Worm (Caenorhabditis elegans) whole organism, L1 larva: ENCODE results near the gene his-42.

ENCODE experiments used
- F16B12.6 ChIP-seq: fragments of 150-350 bp; optimal IDR thresholded peaks from 2 replicates; lab custom pipeline; 2014; ENCODE audit warnings: missing biosample characterization, missing genetic modification characterization
- alr-1 ChIP-seq: fragments of 200-800 bp; sonication (Bioruptor generic); optimal IDR thresholded peaks from 2 replicates; lab custom pipeline; 2018; ENCODE audit warnings: borderline replicate concordance, mild to moderate bottlenecking, missing genetic modification characterization, missing compliant biosample characterization
- ceh-82 ChIP-seq, 3 experiments: fragments of 150-350 bp in 1 of 3; sonication (generic microtip) in 2 of 3; optimal IDR thresholded peaks; 2 replicates each; lab custom pipeline; 2014 to 2017; ENCODE audit warnings: missing biosample characterization in 3 of 3, missing genetic modification characterization in 3 of 3
- efl-1 ChIP-seq, 4 experiments: fragments of 150-350 bp; optimal IDR thresholded peaks in 3 of 4; peaks in 1 of 4; 1 replicate in 1 of 4; 2 replicates in 3 of 4; lab custom pipeline; 2014; ENCODE audit warnings: missing biosample characterization in 2 of 4, missing genetic modification characterization in 2 of 4, missing genetic modification reagents in 2 of 4
- elt-2 ChIP-seq: sonication (generic microtip); optimal IDR thresholded peaks from 2 replicates; lab custom pipeline; 2016; ENCODE audit warnings: missing genetic modification characterization, mild to moderate bottlenecking, inconsistent platforms, missing compliant biosample characterization, missing genetic modification reagents
- elt-3 ChIP-seq, 6 experiments: fragments of 150-350 bp in 1 of 6; sonication (generic microtip); optimal IDR thresholded peaks; 2 replicates each; lab custom pipeline; 2017 to 2018; ENCODE audit warnings: missing biosample characterization in 6 of 6, missing genetic modification characterization in 6 of 6, inconsistent platforms in 1 of 6
- ets-5 ChIP-seq: fragments of 200-800 bp; sonication (Bioruptor generic); IDR thresholded peaks from 2 replicates; pipeline ENCODE4 v1.3.6; 2022; ENCODE audit warnings: missing genetic modification characterization, missing compliant biosample characterization
- fkh-10 ChIP-seq: sonication (generic microtip); optimal IDR thresholded peaks from 2 replicates; lab custom pipeline; 2017; ENCODE audit warnings: missing biosample characterization, missing genetic modification reagents, missing genetic modification characterization
- fkh-8 ChIP-seq: sonication (generic microtip); optimal IDR thresholded peaks from 2 replicates; lab custom pipeline; 2016; ENCODE audit warnings: mild to moderate bottlenecking, missing genetic modification characterization, missing compliant biosample characterization
- hlh-4 ChIP-seq: sonication (generic microtip); optimal IDR thresholded peaks from 2 replicates; lab custom pipeline; 2016; ENCODE audit warnings: mild to moderate bottlenecking, missing genetic modification characterization, missing compliant biosample characterization
- irx-1 ChIP-seq: sonication (generic microtip); optimal IDR thresholded peaks from 2 replicates; lab custom pipeline; 2016; ENCODE audit warnings: missing genetic modification characterization, missing compliant biosample characterization
- isw-1 ChIP-seq: fragments of 200-800 bp; sonication (Bioruptor generic); IDR thresholded peaks from 2 replicates; pipeline ENCODE4 v1.3.6; 2022; ENCODE audit warnings: missing genetic modification characterization, missing compliant biosample characterization
- jun-1 ChIP-seq: fragments of 150-350 bp; optimal IDR thresholded peaks from 2 replicates; lab custom pipeline; 2014; ENCODE audit warnings: missing biosample characterization, missing genetic modification reagents, missing genetic modification characterization
- lin-15B ChIP-seq: fragments of 150-350 bp; sonication (generic microtip); optimal IDR thresholded peaks from 3 replicates; lab custom pipeline; 2014; ENCODE audit warnings: missing biosample characterization, missing genetic modification characterization
- lir-3 ChIP-seq: sonication (generic microtip); optimal IDR thresholded peaks from 2 replicates; lab custom pipeline; 2016; ENCODE audit warnings: mild to moderate bottlenecking, missing genetic modification characterization, moderate library complexity, missing compliant biosample characterization; ENCODE audit not compliant: poor library complexity
- lsy-2 ChIP-seq, 2 experiments: fragments of 150-350 bp; optimal IDR thresholded peaks; 2 replicates each; lab custom pipeline; 2014; ENCODE audit warnings: missing biosample characterization in 2 of 2, missing genetic modification characterization in 2 of 2
- nhr-19 ChIP-seq: fragments of 200-800 bp; sonication (Bioruptor generic); conservative IDR thresholded peaks from 2 replicates; pipeline ENCODE4 v1.3.6; 2022; ENCODE audit warnings: missing genetic modification characterization, missing compliant biosample characterization
- nhr-20 ChIP-seq: sonication (generic microtip); optimal IDR thresholded peaks from 2 replicates; lab custom pipeline; 2016; ENCODE audit warnings: mild to moderate bottlenecking, missing genetic modification characterization, missing compliant biosample characterization
- nhr-28 ChIP-seq: fragments of 150-350 bp; optimal IDR thresholded peaks from 2 replicates; lab custom pipeline; 2014; ENCODE audit warnings: missing biosample characterization, missing genetic modification characterization
- nhr-47 ChIP-seq: sonication (generic microtip); optimal IDR thresholded peaks from 2 replicates; lab custom pipeline; 2016; ENCODE audit warnings: mild to moderate bottlenecking, missing genetic modification characterization, moderate library complexity, missing compliant biosample characterization
- nhr-71 ChIP-seq: sonication (generic microtip); optimal IDR thresholded peaks from 2 replicates; lab custom pipeline; 2016; ENCODE audit warnings: mild to moderate bottlenecking, missing genetic modification characterization, moderate library complexity, missing compliant biosample characterization
- nhr-85 ChIP-seq: sonication (generic microtip); peaks from one replicate; lab custom pipeline; 2016; ENCODE audit warnings: missing genetic modification characterization, inconsistent platforms, missing compliant biosample characterization
- nhr-90 ChIP-seq: sonication (generic microtip); optimal IDR thresholded peaks from 2 replicates; lab custom pipeline; 2016; ENCODE audit warnings: mild to moderate bottlenecking, missing genetic modification characterization, missing compliant biosample characterization; ENCODE audit not compliant: poor library complexity
- pax-3 ChIP-seq: fragments of 200-800 bp; sonication (Bioruptor generic); optimal IDR thresholded peaks from 2 replicates; lab custom pipeline; 2018; ENCODE audit warnings: mild to moderate bottlenecking, missing genetic modification characterization, moderate library complexity, missing compliant biosample characterization
- rnt-1 ChIP-seq: sonication (generic microtip); optimal IDR thresholded peaks from 2 replicates; lab custom pipeline; 2016; ENCODE audit warnings: mild to moderate bottlenecking, missing genetic modification characterization, moderate library complexity, missing compliant biosample characterization
- snpc-4 ChIP-seq: fragments of 150-350 bp; optimal IDR thresholded peaks from 2 replicates; lab custom pipeline; 2014; ENCODE audit warnings: missing biosample characterization, missing genetic modification characterization
- sptf-1 ChIP-seq: fragments of 150-350 bp; optimal IDR thresholded peaks from 2 replicates; lab custom pipeline; 2014; ENCODE audit warnings: missing biosample characterization, missing genetic modification characterization
- unc-30 ChIP-seq: sonication (generic microtip); optimal IDR thresholded peaks from 2 replicates; lab custom pipeline; 2017; ENCODE audit warnings: missing biosample characterization, missing genetic modification characterization
- unc-62 ChIP-seq: fragments of 150-350 bp; optimal IDR thresholded peaks from 2 replicates; lab custom pipeline; 2014; ENCODE audit warnings: missing biosample characterization, missing genetic modification reagents, missing genetic modification characterization
- zip-4 ChIP-seq: fragments of 200-800 bp; sonication (Bioruptor generic); optimal IDR thresholded peaks from 2 replicates; lab custom pipeline; 2018; ENCODE audit warnings: mild to moderate bottlenecking, missing genetic modification characterization, moderate library complexity, missing compliant biosample characterization

Gene his-42

DNA sequence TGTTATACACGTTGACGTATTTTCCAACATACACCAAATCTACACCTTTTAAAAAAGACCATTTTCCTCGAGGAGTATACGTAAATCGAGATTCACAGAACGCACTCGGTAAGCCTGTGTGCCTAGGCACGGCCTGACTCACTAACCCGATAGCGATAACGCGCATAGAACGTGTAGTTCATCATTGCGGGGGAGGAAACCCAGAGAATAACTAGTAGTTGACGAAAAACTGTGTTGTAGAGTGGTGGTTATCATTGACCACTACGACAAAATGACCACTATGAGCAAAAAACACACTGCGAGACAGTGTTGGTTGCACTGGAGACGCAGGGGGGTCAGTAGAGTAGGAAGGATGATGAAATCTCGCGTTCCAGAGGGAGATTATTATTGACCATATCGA is 31.4 kb upstream of the his-42 start:
- no peak for TF ChIP-seq F16B12.6 (tag; lab: Kevin White, UChicago)
- peak; percentile 16 for TF ChIP-seq elt-2
- TF ChIP-seq jun-1 (tag; lab: Kevin White, UChicago), result peak; percentile 40
- TF ChIP-seq lsy-2 (tag; optimal IDR thresholded peaks at IDR 0.05; lab: Kevin White, UChicago), result no peak
- TF ChIP-seq isw-1 (GFP tag; lab: Robert Waterston, UW), result no peak
- TF ChIP-seq efl-1 (optimal IDR thresholded peaks at IDR 0.05; lab: Kevin White, UChicago), result no peak
- peak in 1 of 2 experiments; percentile 80 for TF ChIP-seq efl-1 (GFP tag; optimal IDR thresholded peaks at IDR 0.05 in 1 of 2; lab: Kevin White, UChicago)
- no peak for TF ChIP-seq ceh-82 (tag; optimal IDR thresholded peaks at IDR 0.05; lab: Kevin White, UChicago)
- no peak for TF ChIP-seq zip-4
- no peak for TF ChIP-seq irx-1 (tag; lab: Kevin White, UChicago)
- no peak for TF ChIP-seq lin-15B (tag; lab: Kevin White, UChicago)
- no peak for TF ChIP-seq rnt-1 (tag; lab: Kevin White, UChicago)
- TF ChIP-seq alr-1, result no peak
- TF ChIP-seq hlh-4 (tag; lab: Kevin White, UChicago), result no peak
- TF ChIP-seq sptf-1 (tag; lab: Kevin White, UChicago), result no peak
- no peak for TF ChIP-seq lir-3 (tag; lab: Kevin White, UChicago)
- no peak for TF ChIP-seq ets-5 (GFP tag; lab: Robert Waterston, UW)
- TF ChIP-seq fkh-10 (GFP tag; lab: Kevin White, UChicago), result no peak
- no peak for TF ChIP-seq fkh-8
- TF ChIP-seq, all 84 proteins: peak for 3

DNA sequence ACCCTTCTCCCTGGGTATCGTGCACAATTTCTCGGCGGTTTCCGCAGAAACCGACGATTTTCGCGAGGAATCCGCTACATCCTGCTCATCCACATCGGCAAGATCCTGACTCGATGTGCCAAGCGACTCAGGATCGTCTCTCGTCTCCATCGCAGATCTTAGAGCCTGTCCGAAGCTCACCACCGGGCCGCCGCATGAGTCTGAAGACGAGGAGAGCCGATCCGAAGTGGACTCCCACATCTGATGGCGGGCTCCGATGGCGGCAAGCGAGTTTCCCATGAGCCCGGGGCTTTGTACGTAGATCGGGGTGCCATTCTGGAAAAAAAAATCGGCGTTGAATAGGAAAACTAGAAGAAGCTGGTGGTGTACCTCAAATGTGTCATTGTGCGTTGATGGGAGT is 29.9 kb upstream of the his-42 start:
- TF ChIP-seq unc-30 (tag; lab: Kevin White, UChicago), result no peak
- TF ChIP-seq efl-1 (optimal IDR thresholded peaks at IDR 0.05; lab: Kevin White, UChicago), result no peak
- TF ChIP-seq efl-1 (GFP tag; optimal IDR thresholded peaks at IDR 0.05 in 1 of 2; lab: Kevin White, UChicago), result peak in 1 of 2 experiments; percentile 40
- peak; percentile 19 for TF ChIP-seq nhr-85 (tag; lab: Kevin White, UChicago)

DNA sequence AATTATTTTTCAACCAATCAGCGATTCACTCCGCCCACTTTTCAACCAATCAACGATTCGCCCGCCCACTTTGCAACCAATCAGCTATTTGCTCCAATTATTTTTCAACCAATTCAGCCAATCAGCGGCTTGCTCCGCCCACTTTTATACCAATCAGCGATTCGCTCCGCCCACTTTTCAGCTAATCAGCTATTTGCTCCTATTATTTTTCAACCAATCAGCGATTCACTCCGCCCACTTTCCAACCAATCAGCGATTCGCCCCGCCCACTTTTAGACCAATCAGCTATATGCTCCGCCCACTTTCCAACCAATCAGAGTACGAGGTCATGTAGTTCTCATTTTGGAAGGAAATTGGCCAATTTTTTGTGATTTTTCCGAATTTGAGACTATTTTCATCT is 26.9 kb upstream of the his-42 start:
- TF ChIP-seq lin-15B (tag; lab: Kevin White, UChicago), result no peak
- TF ChIP-seq F16B12.6 (tag; lab: Kevin White, UChicago), result no peak
- no peak for TF ChIP-seq pax-3
- TF ChIP-seq unc-62 (GFP tag; lab: Kevin White, UChicago), result no peak

DNA sequence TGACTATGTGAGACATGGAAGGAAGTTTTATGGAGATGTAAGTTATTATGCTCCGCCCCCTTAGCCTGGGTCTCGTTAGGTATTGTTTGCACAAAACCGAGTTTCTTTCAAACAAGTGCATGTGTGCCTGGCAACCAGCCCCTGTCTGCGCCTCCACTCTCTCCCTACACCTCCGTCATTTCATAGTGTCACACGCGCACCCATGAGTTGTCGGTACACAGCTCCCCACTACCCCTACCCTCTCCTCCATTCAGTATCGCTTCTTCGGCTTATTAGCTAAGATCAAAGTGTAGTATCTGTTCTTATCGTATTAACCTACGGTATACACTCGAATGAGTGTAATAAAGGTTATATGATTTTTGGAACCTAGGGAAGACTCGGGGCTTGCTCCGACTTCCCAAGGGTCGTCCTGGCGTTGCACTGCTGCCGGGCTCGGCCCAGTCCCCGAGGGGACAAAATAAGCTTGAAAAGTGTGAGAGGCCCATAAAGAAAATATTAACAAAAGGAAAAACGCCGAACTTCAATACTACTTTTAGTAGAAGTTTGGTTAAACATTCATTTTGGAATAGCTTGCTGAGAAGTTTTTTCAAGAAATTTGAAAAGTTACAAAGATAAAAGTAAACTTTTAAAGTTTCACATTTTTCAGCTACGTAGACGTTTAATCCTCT is 24.2 kb upstream of the his-42 start:
- peak; percentile 73 for TF ChIP-seq snpc-4 (tag; lab: Kevin White, UChicago)
- TF ChIP-seq elt-2, result peak; percentile 62
- TF ChIP-seq nhr-20 (tag; lab: Kevin White, UChicago), result peak; percentile 35
- peak; percentile 60 for TF ChIP-seq nhr-90 (tag; lab: Kevin White, UChicago)
- TF ChIP-seq elt-3 (tag; optimal IDR thresholded peaks at IDR 0.05; lab: Kevin White, UChicago), result peak in 1 of 6 experiments; percentile 6
- peak; percentile 38 for TF ChIP-seq nhr-71 (tag; lab: Kevin White, UChicago)
- TF ChIP-seq nhr-19 (GFP tag; lab: Robert Waterston, UW), result peak; percentile 10; the same call in 1 of the 2 replicates
- TF ChIP-seq nhr-47 (tag; lab: Kevin White, UChicago), result peak; percentile 49

DNA sequence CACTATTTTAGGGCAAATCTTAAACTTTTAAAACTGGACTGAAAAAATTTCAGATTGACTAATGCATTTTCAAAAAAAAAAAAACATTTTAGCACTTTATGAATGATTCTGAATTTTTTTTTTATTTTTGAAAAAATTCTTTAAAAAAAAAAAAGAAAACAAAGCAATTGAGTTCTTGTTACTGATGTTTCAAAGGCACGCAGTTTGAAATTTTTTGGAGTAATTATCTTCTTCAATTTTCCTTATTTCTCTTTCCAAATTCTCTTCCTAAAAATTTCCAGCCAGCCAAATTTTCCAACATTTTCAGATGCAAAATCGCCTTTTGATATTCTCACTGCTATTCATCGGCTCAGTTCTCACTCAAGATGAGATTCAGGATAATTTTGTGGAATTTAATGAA is 23.5 kb upstream of the his-42 start, which contains the start of gene F08G2.8:
Gene F08G2.8 (plus strand): TSS at position 301 of the 400 bp plus-strand sequence.
- TF ChIP-seq elt-2 (no peak), nhr-28 (tag; lab: Kevin White, UChicago) (no peak), nhr-90 (tag; lab: Kevin White, UChicago) (no peak), nhr-85 (tag; lab: Kevin White, UChicago) (peak; percentile 48)
